Fruit fly (Drosophila melanogaster): ENCODE data around the gene CG4842.

The CG4842 gene

dm6 chr3L:16407815-16408608, 39.8 kb downstream of the CG4842 start:
- no peak for TF ChIP-seq noc (tag; optimal IDR thresholded peaks at IDR 0.05)

DNA sequence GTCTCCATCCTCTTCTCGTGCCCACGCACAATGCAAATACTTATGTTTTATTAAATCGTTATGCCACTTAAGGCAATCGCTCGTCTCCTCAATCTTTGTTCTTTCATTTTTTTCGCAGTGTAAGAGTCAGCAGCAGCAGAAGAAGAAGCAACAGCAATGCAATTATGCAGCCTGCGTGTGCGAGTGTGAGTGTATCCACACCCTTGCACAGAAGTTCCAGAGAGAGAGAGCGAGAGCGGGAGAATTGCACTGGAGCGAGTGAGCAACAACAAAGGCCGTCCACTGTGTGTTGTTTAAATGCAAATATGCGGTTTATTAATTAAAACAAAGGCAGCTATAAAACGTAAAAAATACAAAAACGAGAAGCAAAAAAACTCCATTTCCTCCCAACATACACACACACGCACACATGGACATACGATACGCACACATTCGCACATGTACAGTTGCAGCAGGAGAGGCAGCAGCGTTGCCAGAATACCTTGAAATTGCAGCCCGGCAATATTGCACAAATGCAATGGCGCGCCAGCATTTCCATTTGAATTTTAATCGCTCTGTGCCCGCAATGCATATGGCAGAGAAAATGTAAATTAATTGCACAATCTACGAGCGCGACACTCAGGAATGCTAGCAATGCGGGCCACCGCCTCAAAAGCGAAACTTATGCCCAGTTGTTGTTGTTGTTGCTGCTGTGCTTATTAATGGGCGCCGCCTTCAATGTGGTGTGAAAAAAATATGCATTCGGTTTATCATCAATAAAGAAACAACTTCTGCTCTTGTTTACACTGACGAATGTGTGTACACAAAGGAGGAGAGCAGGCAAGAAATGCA, 40.6 kb downstream of the CG4842 start:
- TF ChIP-seq noc (tag; optimal IDR thresholded peaks at IDR 0.05), result no peak

DNA sequence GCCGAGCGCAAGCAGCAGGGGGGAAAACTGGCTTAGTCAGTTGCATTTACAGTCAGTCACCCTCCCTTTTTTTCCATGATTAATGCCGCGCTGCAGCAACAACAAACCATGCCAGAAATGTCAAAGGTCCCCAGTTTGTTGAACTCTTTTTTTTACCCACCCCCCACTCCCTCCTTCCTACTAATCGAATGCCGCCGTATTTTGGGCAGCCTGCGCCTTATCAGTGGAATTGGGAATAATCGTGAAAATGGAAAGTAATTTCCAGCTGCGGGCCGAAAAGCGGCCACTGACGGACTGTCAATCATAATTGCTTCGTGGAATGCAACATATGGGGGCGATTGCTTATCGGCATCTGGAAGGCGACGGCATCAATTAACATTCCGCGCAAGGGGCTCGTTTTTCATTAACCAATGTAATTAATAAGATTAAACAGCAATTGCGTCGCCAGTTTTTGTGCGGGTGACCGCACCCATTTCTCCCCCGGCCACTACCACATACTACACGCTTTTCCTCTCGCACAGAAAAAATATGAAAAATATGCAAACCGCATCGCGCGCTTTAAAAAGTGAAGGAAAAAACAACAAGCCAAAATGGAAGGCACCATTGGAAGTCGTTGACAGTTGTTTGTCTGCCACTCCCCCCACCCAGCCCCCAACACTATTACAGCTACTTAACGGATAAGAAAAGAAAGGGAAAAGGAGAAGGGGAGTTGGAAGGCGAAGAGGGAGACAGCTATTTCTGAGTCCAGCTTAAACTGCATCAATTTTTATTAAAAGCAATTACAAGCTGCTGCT, 41.4 kb downstream of the CG4842 start:
- no peak for TF ChIP-seq noc (tag; optimal IDR thresholded peaks at IDR 0.05)

dm6 chr3L:16410234-16411119, 42.3 kb downstream of the CG4842 start:
- no peak for TF ChIP-seq noc (tag; optimal IDR thresholded peaks at IDR 0.05)

DNA sequence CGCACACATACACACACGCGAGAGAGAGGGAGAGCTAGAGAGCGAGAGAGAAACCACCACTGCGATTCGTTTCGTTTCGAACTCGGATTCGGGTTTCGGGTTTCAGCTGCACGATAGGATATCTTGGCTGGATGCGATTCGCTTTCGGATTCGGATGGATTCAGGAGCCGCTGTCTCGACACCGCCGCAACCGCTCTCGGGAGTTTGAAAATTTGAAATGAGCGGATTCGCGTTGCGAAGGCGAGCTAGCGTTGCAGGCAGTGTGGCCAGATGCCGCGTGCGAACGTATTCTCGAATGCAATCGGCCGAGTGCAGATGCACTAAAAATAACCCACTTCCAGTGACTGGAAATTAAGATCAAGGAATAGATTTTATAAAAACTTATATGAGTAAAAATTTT, 43.4 kb downstream of the CG4842 start, which contains the start of gene fax:
Gene fax (minus strand): TSS at position 263 of the 400 bp plus-strand sequence.
- TF ChIP-seq noc (tag; optimal IDR thresholded peaks at IDR 0.05), result no peak

dm6 chr3L:16412394-16412950, 44.3 kb downstream of the CG4842 start, which contains the start of gene Serinc:
Gene Serinc (plus strand): TSS chr3L:16412722.
- no peak for TF ChIP-seq noc (tag; optimal IDR thresholded peaks at IDR 0.05)

DNA sequence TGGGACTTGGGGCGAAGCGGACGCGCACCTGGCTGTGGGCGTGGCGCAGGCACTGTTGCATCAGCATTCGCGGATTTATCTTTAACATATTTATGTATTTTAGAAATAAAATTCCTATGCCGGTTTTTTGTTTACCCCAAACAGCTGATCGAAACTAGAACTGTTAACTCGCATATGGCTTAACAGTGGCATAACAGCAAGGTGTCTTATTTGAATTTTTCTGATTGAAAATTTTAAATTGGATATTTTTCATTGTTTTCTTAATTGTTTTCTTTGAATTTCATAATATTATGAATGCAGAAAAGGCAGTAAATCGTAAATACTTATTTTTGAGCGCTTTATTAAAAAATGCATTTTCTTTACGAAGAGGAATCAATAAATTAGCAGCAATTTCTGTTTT, 48.8 kb downstream of the CG4842 start, which contains the start of gene GluRS-m:
Gene GluRS-m (minus strand): TSS at position 154 of the 400 bp plus-strand sequence.
- no peak for TF ChIP-seq noc (tag; optimal IDR thresholded peaks at IDR 0.05)

Measured in whole organism, larva.